Fruit fly (Drosophila melanogaster): ENCODE results near the gene ush.

ush gene

DNA sequence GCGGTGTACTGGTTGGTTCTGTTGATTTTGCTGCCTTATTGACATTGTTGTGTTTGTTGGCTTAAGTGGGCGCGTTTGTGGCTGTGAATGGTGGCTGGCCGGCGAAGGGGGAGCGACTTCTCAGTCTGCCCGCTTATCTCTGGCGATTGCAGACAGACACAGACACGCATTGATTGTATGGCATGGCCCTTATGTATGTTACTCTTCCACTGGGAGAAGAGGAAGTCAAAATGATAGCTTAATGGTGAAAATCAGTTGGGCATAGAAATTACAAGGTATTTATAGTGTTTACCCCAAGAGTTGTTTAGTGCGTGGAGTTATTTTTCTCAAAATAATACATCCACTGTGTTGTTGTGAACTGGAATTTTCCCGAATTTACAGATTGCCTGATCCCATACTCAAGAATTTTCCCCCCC lies 9.8 kb downstream of the ush start (continued):
- TF ChIP-seq esn (GFP tag; optimal IDR thresholded peaks at IDR 0.05) (peak; percentile 88), Eip75B (GFP tag; optimal IDR thresholded peaks at IDR 0.05) (peak; percentile 87), Eip93F (GFP tag; optimal IDR thresholded peaks at IDR 0.05) (no peak), CG4318 (GFP tag; optimal IDR thresholded peaks at IDR 0.05) (peak; percentile 35), ss (GFP tag; optimal IDR thresholded peaks at IDR 0.05) (peak; percentile 89 to 95), CG8119 (GFP tag; IDR thresholded peaks at IDR 0.05) (peak; percentile 55; the same call in 2 of the 3 replicates), Hr4 (GFP tag; optimal IDR thresholded peaks at IDR 0.05) (peak; percentile 10), eg (GFP tag; IDR thresholded peaks at IDR 0.05) (peak; percentile 74), CG6276 (GFP tag; optimal IDR thresholded peaks at IDR 0.05) (peak; percentile 60), spab (GFP tag; optimal IDR thresholded peaks at IDR 0.05) (peak; percentile 82), CG8319 (GFP tag; optimal IDR thresholded peaks at IDR 0.05) (peak; percentile 63), net (GFP tag; optimal IDR thresholded peaks at IDR 0.05) (peak; percentile 88), CG10669 (GFP tag; optimal IDR thresholded peaks at IDR 0.05) (peak; percentile 80)

DNA sequence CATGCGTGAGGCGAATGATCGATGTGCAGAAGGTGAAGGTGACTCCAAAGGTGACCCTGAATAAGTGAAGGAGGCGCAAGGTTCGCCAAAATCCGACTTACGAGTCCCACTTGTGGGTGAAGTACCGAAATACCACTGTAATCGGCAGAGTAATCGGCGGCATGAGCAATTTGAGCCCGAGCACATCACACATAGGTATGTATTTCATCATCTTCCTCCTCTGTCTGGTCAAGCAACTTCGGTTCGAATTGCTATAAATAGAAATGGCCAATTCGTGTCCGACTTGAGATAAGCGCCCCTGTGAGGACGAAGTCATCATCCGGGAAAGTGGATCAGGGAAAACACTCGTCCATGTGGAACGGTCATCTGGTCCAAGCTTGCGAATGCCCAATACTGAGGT lies 11.2 kb downstream of the ush start:
- TF ChIP-seq svp (GFP tag) (peak; percentile 91), CG11902 (GFP tag; optimal IDR thresholded peaks at IDR 0.05) (no peak)

dm6 chr2L:487719-488547 lies 11.9 kb downstream of the ush start:
- TF ChIP-seq CG6808 (GFP tag; optimal IDR thresholded peaks at IDR 0.05) = peak; percentile 40
- peak; percentile 53 for TF ChIP-seq CG11762 (GFP tag; optimal IDR thresholded peaks at IDR 0.05; ENCODE audit: insufficient read depth)
- peak; percentile 62 for TF ChIP-seq Smox (GFP tag; optimal IDR thresholded peaks at IDR 0.05)
- no peak for TF ChIP-seq CG6854 (GFP tag; optimal IDR thresholded peaks at IDR 0.05)
- TF ChIP-seq CG3919 (GFP tag; optimal IDR thresholded peaks at IDR 0.05) = peak; percentile 67
- TF ChIP-seq Blimp-1 (GFP tag; optimal IDR thresholded peaks at IDR 0.05) = no peak
- peak; percentile 45 for TF ChIP-seq Ets96B (tag; optimal IDR thresholded peaks at IDR 0.05)
- peak; percentile 26 for TF ChIP-seq spab (GFP tag; optimal IDR thresholded peaks at IDR 0.05)
- peak; percentile 39 for TF ChIP-seq CG9139 (GFP tag; optimal IDR thresholded peaks at IDR 0.05)
- peak; percentile 63 for TF ChIP-seq lz (GFP tag; optimal IDR thresholded peaks at IDR 0.05)
- TF ChIP-seq cyc (GFP tag; optimal IDR thresholded peaks at IDR 0.05) = peak; percentile 71
- TF ChIP-seq CG6276 (GFP tag; optimal IDR thresholded peaks at IDR 0.05) = peak; percentile 78
- peak; percentile 49 for TF ChIP-seq CG31627 (GFP tag; optimal IDR thresholded peaks at IDR 0.05)
- TF ChIP-seq salr (GFP tag; optimal IDR thresholded peaks at IDR 0.05) = peak in 1 of 2 experiments; percentile 18
- TF ChIP-seq eg (GFP tag; IDR thresholded peaks at IDR 0.05) = peak; percentile 61; the same call in 2 of the 3 replicates
- TF ChIP-seq Lpt (GFP tag; optimal IDR thresholded peaks at IDR 0.05) = no peak
- peak; percentile 42 for TF ChIP-seq CG3032 (tag; optimal IDR thresholded peaks at IDR 0.05)
- TF ChIP-seq ss (GFP tag; optimal IDR thresholded peaks at IDR 0.05) = peak in 1 of 2 experiments; percentile 53
- peak; percentile 68 for TF ChIP-seq topi (GFP tag; optimal IDR thresholded peaks at IDR 0.05)
- TF ChIP-seq CG7368 (GFP tag; optimal IDR thresholded peaks at IDR 0.05) = peak; percentile 50
- TF ChIP-seq achi (GFP tag; optimal IDR thresholded peaks at IDR 0.05) = peak; percentile 66
- peak; percentile 56 for TF ChIP-seq CG10631 (GFP tag; optimal IDR thresholded peaks at IDR 0.05)
- TF ChIP-seq CG11902 (GFP tag; optimal IDR thresholded peaks at IDR 0.05) = peak; percentile 62
- TF ChIP-seq Eip78C (GFP tag) = peak; percentile 96
- TF ChIP-seq CG1621 (tag; optimal IDR thresholded peaks at IDR 0.05) = no peak
- peak; percentile 28 for TF ChIP-seq Hr4 (GFP tag; optimal IDR thresholded peaks at IDR 0.05)
- TF ChIP-seq OdsH (GFP tag; optimal IDR thresholded peaks at IDR 0.05) = peak; percentile 71
- TF ChIP-seq vri (GFP tag; optimal IDR thresholded peaks at IDR 0.05) = no peak
- no peak for TF ChIP-seq CG11294 (GFP tag; IDR thresholded peaks at IDR 0.05)
- peak; percentile 25; the same call in 1 of the 2 replicates for TF ChIP-seq CG15336 (GFP tag; IDR thresholded peaks at IDR 0.05)
- peak; percentile 65 for TF ChIP-seq Ets21C (GFP tag; optimal IDR thresholded peaks at IDR 0.05)
- peak; percentile 77 for TF ChIP-seq CG34406 (GFP tag; optimal IDR thresholded peaks at IDR 0.05)
- peak; percentile 30 for TF ChIP-seq dsx (GFP tag; optimal IDR thresholded peaks at IDR 0.05; ENCODE audit: poor library complexity, severe bottlenecking)
- TF ChIP-seq fkh (GFP tag; optimal IDR thresholded peaks at IDR 0.05) = no peak
- TF ChIP-seq Met (GFP tag; optimal IDR thresholded peaks at IDR 0.05) = peak; percentile 54
- peak; percentile 48 for TF ChIP-seq Sox14 (GFP tag; optimal IDR thresholded peaks at IDR 0.05)
